Worm (Caenorhabditis elegans): ENCODE measurements around the gene T13F2.2.

T13F2.2 gene

ce11 chrIV:9777535-9777934 is 19.6 kb downstream of the T13F2.2 start, which contains the start of gene sna-2:
Gene sna-2, minus strand, starts transcription at chrIV:9777634.
- TF ChIP-seq C34F6.9 (tag; optimal IDR thresholded peaks at IDR 0.05) (peak; percentile 77), sem-4 (tag; optimal IDR thresholded peaks at IDR 0.05) (no peak), unc-62 (GFP tag; optimal IDR thresholded peaks at IDR 0.05) (no peak), nhr-12 (tag; optimal IDR thresholded peaks at IDR 0.05) (no peak), snpc-4 (tag; optimal IDR thresholded peaks at IDR 0.05) (no peak), nhr-25 (tag; optimal IDR thresholded peaks at IDR 0.05) (no peak), lin-13 (GFP tag; optimal IDR thresholded peaks at IDR 0.05) (peak; percentile 8), mbf-1 (tag; optimal IDR thresholded peaks at IDR 0.05) (no peak), unc-55 (GFP tag; optimal IDR thresholded peaks at IDR 0.05) (peak; percentile 88), ama-1 (optimal IDR thresholded peaks at IDR 0.05) (no peak), R02D3.7 (tag; optimal IDR thresholded peaks at IDR 0.05) (no peak), nhr-11 (tag; optimal IDR thresholded peaks at IDR 0.05) (no peak), fos-1 (tag; optimal IDR thresholded peaks at IDR 0.05) (peak; percentile 25), sma-3 (GFP tag; optimal IDR thresholded peaks at IDR 0.05) (peak; percentile 11), gmeb-1 (tag; optimal IDR thresholded peaks at IDR 0.05) (peak; percentile 87), ceh-82 (tag; optimal IDR thresholded peaks at IDR 0.05) (no peak), nhr-77 (tag; optimal IDR thresholded peaks at IDR 0.05) (no peak), lsy-2 (tag; optimal IDR thresholded peaks at IDR 0.05) (peak in 1 of 2 experiments; percentile 71), ztf-1 (GFP tag; conservative IDR thresholded peaks at IDR 0.05) (no peak), nhr-129 (tag; optimal IDR thresholded peaks at IDR 0.05) (peak; percentile 52), sma-9 (GFP tag; optimal IDR thresholded peaks at IDR 0.05) (peak; percentile 61), sma-9 (tag; optimal IDR thresholded peaks at IDR 0.05) (no peak), nhr-10 (tag; optimal IDR thresholded peaks at IDR 0.05) (no peak), lin-39 (tag; optimal IDR thresholded peaks at IDR 0.05) (no peak)

ce11 chrIV:9773441-9773840 is 23.7 kb downstream of the T13F2.2 start:
- TF ChIP-seq nhr-129 (tag; optimal IDR thresholded peaks at IDR 0.05) (no peak), nhr-77 (tag; optimal IDR thresholded peaks at IDR 0.05) (no peak), F13H6.1 (tag; optimal IDR thresholded peaks at IDR 0.05) (no peak), R02D3.7 (tag; optimal IDR thresholded peaks at IDR 0.05) (no peak), blmp-1 (tag; optimal IDR thresholded peaks at IDR 0.05; ENCODE audit: insufficient read depth) (no peak), sma-9 (GFP tag; optimal IDR thresholded peaks at IDR 0.05) (no peak), sma-9 (tag; optimal IDR thresholded peaks at IDR 0.05) (no peak), lin-39 (tag; optimal IDR thresholded peaks at IDR 0.05) (no peak), mbf-1 (tag; optimal IDR thresholded peaks at IDR 0.05) (no peak), Y55F3AM.14 (GFP tag; optimal IDR thresholded peaks at IDR 0.05) (no peak), nhr-6 (tag; optimal IDR thresholded peaks at IDR 0.05) (no peak), nhr-25 (tag; optimal IDR thresholded peaks at IDR 0.05) (no peak), mab-5 (tag; optimal IDR thresholded peaks at IDR 0.05) (no peak)

- no peak for TF ChIP-seq alr-1 (tag; optimal IDR thresholded peaks at IDR 0.05)
- no peak for TF ChIP-seq nhr-12 (tag; optimal IDR thresholded peaks at IDR 0.05)
- no peak for TF ChIP-seq ceh-16 (tag; optimal IDR thresholded peaks at IDR 0.05)
- TF ChIP-seq gmeb-1 (tag; optimal IDR thresholded peaks at IDR 0.05): no peak
- no peak for TF ChIP-seq nhr-6 (tag; optimal IDR thresholded peaks at IDR 0.05)
- TF ChIP-seq C34F6.9 (tag; optimal IDR thresholded peaks at IDR 0.05): no peak
- TF ChIP-seq ceh-82 (tag; optimal IDR thresholded peaks at IDR 0.05): no peak
- no peak for TF ChIP-seq nhr-237 (tag; optimal IDR thresholded peaks at IDR 0.05)
- no peak for TF ChIP-seq aly-2 (tag; optimal IDR thresholded peaks at IDR 0.05)
- TF ChIP-seq blmp-1 (tag; optimal IDR thresholded peaks at IDR 0.05; ENCODE audit: insufficient read depth): no peak
- no peak for TF ChIP-seq snpc-4 (tag; optimal IDR thresholded peaks at IDR 0.05)
- TF ChIP-seq fos-1 (tag; optimal IDR thresholded peaks at IDR 0.05): no peak
- no peak for TF ChIP-seq lin-39 (tag; optimal IDR thresholded peaks at IDR 0.05)
- no peak for TF ChIP-seq nhr-25 (tag; optimal IDR thresholded peaks at IDR 0.05)
- no peak for TF ChIP-seq ama-1 (optimal IDR thresholded peaks at IDR 0.05)
- no peak for TF ChIP-seq nhr-11 (tag; optimal IDR thresholded peaks at IDR 0.05)
- TF ChIP-seq zag-1 (tag; optimal IDR thresholded peaks at IDR 0.05): no peak
These were observed 24.9 kb downstream of the T13F2.2 start, which contains the start of gene cav-1 for ce11 chrIV:9772096-9772720. Gene cav-1, plus strand, starts transcription at chrIV:9772510.

- TF ChIP-seq mab-5 (tag; optimal IDR thresholded peaks at IDR 0.05) (peak; percentile 12), unc-62 (GFP tag; optimal IDR thresholded peaks at IDR 0.05) (no peak), C34F6.9 (tag; optimal IDR thresholded peaks at IDR 0.05) (no peak), unc-55 (GFP tag; optimal IDR thresholded peaks at IDR 0.05) (no peak), nhr-21 (tag; optimal IDR thresholded peaks at IDR 0.05) (no peak), Y55F3AM.14 (GFP tag; optimal IDR thresholded peaks at IDR 0.05) (no peak)
These were observed 26.4 kb downstream of the T13F2.2 start for ce11 chrIV:9770798-9771197.

Measured in whole organism, L2 larva.